Worm (Caenorhabditis elegans) whole organism, L2 larva: Measurements from ENCODE around the gene gst-34.

ENCODE experiments used
- C34F6.9 ChIP-seq: fragments of 150-350 bp; optimal IDR thresholded peaks from 2 replicates; lab custom pipeline; 2014; ENCODE audit warnings: missing biosample characterization, missing genetic modification characterization
- F13H6.1 ChIP-seq: sonication (generic microtip); optimal IDR thresholded peaks from 2 replicates; lab custom pipeline; 2016; ENCODE audit warnings: missing genetic modification characterization, missing compliant biosample characterization
- R02D3.7 ChIP-seq: fragments of 150-350 bp; optimal IDR thresholded peaks from 2 replicates; lab custom pipeline; 2014; ENCODE audit warnings: missing biosample characterization, missing genetic modification characterization
- Y55F3AM.14 ChIP-seq: fragments of 200-800 bp; sonication (Bioruptor generic); optimal IDR thresholded peaks from 2 replicates; lab custom pipeline; 2018; ENCODE audit warnings: mild to moderate bottlenecking, missing genetic modification characterization, missing compliant biosample characterization
- ZK546.5 ChIP-seq: sonication (generic microtip); optimal IDR thresholded peaks from 2 replicates; lab custom pipeline; 2017; ENCODE audit warnings: missing biosample characterization, missing genetic modification characterization
- alr-1 ChIP-seq: fragments of 150-350 bp; optimal IDR thresholded peaks from 2 replicates; lab custom pipeline; 2014; ENCODE audit warnings: missing biosample characterization, missing genetic modification characterization
- aly-2 ChIP-seq: fragments of 150-350 bp; optimal IDR thresholded peaks from 2 replicates; lab custom pipeline; 2014; ENCODE audit warnings: missing biosample characterization, missing genetic modification characterization
- blmp-1 ChIP-seq: sonication (generic microtip); optimal IDR thresholded peaks from 2 replicates; lab custom pipeline; 2017; ENCODE audit warnings: missing genetic modification characterization, mild to moderate bottlenecking, missing compliant biosample characterization, antibody characterized with exemption, moderate library complexity; ENCODE audit not compliant: insufficient read depth
- crh-2 ChIP-seq: sonication (generic microtip); optimal IDR thresholded peaks from 2 replicates; lab custom pipeline; 2017; ENCODE audit warnings: missing biosample characterization, missing genetic modification characterization
- egl-27 ChIP-seq: sonication (generic microtip); optimal IDR thresholded peaks from 3 replicates; lab custom pipeline; 2017; ENCODE audit warnings: missing biosample characterization, missing genetic modification reagents, missing genetic modification characterization
- elt-1 ChIP-seq: fragments of 150-350 bp; optimal IDR thresholded peaks from 2 replicates; lab custom pipeline; 2014; ENCODE audit warnings: missing biosample characterization, missing genetic modification characterization
- fos-1 ChIP-seq: fragments of 150-350 bp; optimal IDR thresholded peaks from 2 replicates; lab custom pipeline; 2014; ENCODE audit warnings: missing biosample characterization, missing genetic modification characterization
- gmeb-1 ChIP-seq: fragments of 150-350 bp; optimal IDR thresholded peaks from 2 replicates; lab custom pipeline; 2014; ENCODE audit warnings: missing biosample characterization, missing genetic modification characterization
- lin-11 ChIP-seq: fragments of 150-350 bp; sonication (generic microtip); optimal IDR thresholded peaks from 2 replicates; lab custom pipeline; 2014; ENCODE audit warnings: missing biosample characterization, missing genetic modification characterization, inconsistent platforms, mixed read lengths
- lin-13 ChIP-seq: fragments of 150-350 bp; optimal IDR thresholded peaks from 2 replicates; lab custom pipeline; 2014; ENCODE audit warnings: missing biosample characterization, missing genetic modification reagents, missing genetic modification characterization
- lsy-2 ChIP-seq, 2 experiments: fragments of 150-350 bp in 1 of 2; sonication (generic microtip) in 1 of 2; optimal IDR thresholded peaks; 2 replicates each; lab custom pipeline; 2014 to 2017; ENCODE audit warnings: missing biosample characterization in 2 of 2, missing genetic modification characterization in 2 of 2
- mab-5 ChIP-seq: fragments of 150-350 bp; optimal IDR thresholded peaks from 2 replicates; lab custom pipeline; 2014; ENCODE audit warnings: missing biosample characterization, missing genetic modification characterization
- mbf-1 ChIP-seq: sonication (generic microtip); optimal IDR thresholded peaks from 2 replicates; lab custom pipeline; 2017; ENCODE audit warnings: missing biosample characterization, missing genetic modification characterization
- mdl-1 ChIP-seq, 2 experiments: fragments of 150-350 bp in 1 of 2; sonication (generic microtip) in 1 of 2; optimal IDR thresholded peaks; 2 replicates each; lab custom pipeline; 2017; ENCODE audit warnings: missing biosample characterization in 2 of 2, missing genetic modification characterization in 2 of 2
- nhr-11 ChIP-seq: fragments of 150-350 bp; optimal IDR thresholded peaks from 2 replicates; lab custom pipeline; 2014; ENCODE audit warnings: missing biosample characterization, missing genetic modification characterization
- nhr-12 ChIP-seq: fragments of 150-350 bp; optimal IDR thresholded peaks from 2 replicates; lab custom pipeline; 2014; ENCODE audit warnings: missing biosample characterization, missing genetic modification characterization
- nhr-129 ChIP-seq: fragments of 150-350 bp; optimal IDR thresholded peaks from 2 replicates; lab custom pipeline; 2014; ENCODE audit warnings: missing biosample characterization, missing genetic modification characterization
- nhr-21 ChIP-seq: fragments of 150-350 bp; optimal IDR thresholded peaks from 2 replicates; lab custom pipeline; 2014; ENCODE audit warnings: missing biosample characterization, missing genetic modification characterization
- nhr-23 ChIP-seq: fragments of 150-350 bp; optimal IDR thresholded peaks from 2 replicates; lab custom pipeline; 2014; ENCODE audit warnings: missing biosample characterization, missing genetic modification reagents, missing genetic modification characterization
- nhr-237 ChIP-seq: fragments of 150-350 bp; optimal IDR thresholded peaks from 2 replicates; lab custom pipeline; 2014; ENCODE audit warnings: missing biosample characterization, missing genetic modification characterization
- nhr-25 ChIP-seq: fragments of 150-350 bp; sonication (generic microtip); optimal IDR thresholded peaks from 3 replicates; lab custom pipeline; 2014; ENCODE audit warnings: missing biosample characterization, missing genetic modification characterization
- nhr-6 ChIP-seq: fragments of 150-350 bp; optimal IDR thresholded peaks from 2 replicates; lab custom pipeline; 2014; ENCODE audit warnings: missing biosample characterization, missing genetic modification characterization
- nhr-77 ChIP-seq: fragments of 150-350 bp; optimal IDR thresholded peaks from 2 replicates; lab custom pipeline; 2014; ENCODE audit warnings: missing biosample characterization, missing genetic modification characterization
- peb-1 ChIP-seq: fragments of 150-350 bp; optimal IDR thresholded peaks from 2 replicates; lab custom pipeline; 2014; ENCODE audit warnings: missing biosample characterization, missing genetic modification characterization
- sem-4 ChIP-seq: fragments of 150-350 bp; optimal IDR thresholded peaks from 2 replicates; lab custom pipeline; 2014; ENCODE audit warnings: missing biosample characterization, missing genetic modification reagents, missing genetic modification characterization
- skn-1 ChIP-seq: sonication (generic microtip); optimal IDR thresholded peaks from 2 replicates; lab custom pipeline; 2017; ENCODE audit warnings: missing biosample characterization, missing genetic modification characterization
- sma-3 ChIP-seq: sonication (generic microtip); optimal IDR thresholded peaks from 2 replicates; lab custom pipeline; 2016; ENCODE audit warnings: missing genetic modification reagents, missing genetic modification characterization, missing compliant biosample characterization
- sma-9 ChIP-seq, 2 experiments: fragments of 150-350 bp in 1 of 2; sonication (generic microtip) in 1 of 2; optimal IDR thresholded peaks; 2 replicates each; lab custom pipeline; 2014 to 2016; ENCODE audit warnings: missing genetic modification characterization in 2 of 2, mild to moderate bottlenecking in 1 of 2, missing biosample characterization in 1 of 2, missing compliant biosample characterization in 1 of 2, missing genetic modification reagents in 1 of 2, moderate library complexity in 1 of 2
- snpc-4 ChIP-seq: fragments of 150-350 bp; optimal IDR thresholded peaks from 2 replicates; lab custom pipeline; 2014; ENCODE audit warnings: missing biosample characterization, missing genetic modification characterization
- unc-39 ChIP-seq: fragments of 150-350 bp; optimal IDR thresholded peaks from 2 replicates; lab custom pipeline; 2014; ENCODE audit warnings: missing biosample characterization, missing genetic modification characterization
- unc-55 ChIP-seq: fragments of 150-350 bp; sonication (generic microtip); optimal IDR thresholded peaks from 3 replicates; lab custom pipeline; 2014; ENCODE audit warnings: missing biosample characterization, missing genetic modification reagents, missing genetic modification characterization
- zag-1 ChIP-seq: fragments of 150-350 bp; optimal IDR thresholded peaks from 2 replicates; lab custom pipeline; 2014; ENCODE audit warnings: missing biosample characterization, missing genetic modification characterization
- ztf-1 ChIP-seq: fragments of 200-800 bp; sonication (Bioruptor generic); conservative IDR thresholded peaks from 2 replicates; pipeline ENCODE4 v1.3.6; 2022; ENCODE audit warnings: missing genetic modification characterization, missing compliant biosample characterization
- ztf-11 ChIP-seq: sonication (generic microtip); optimal IDR thresholded peaks from 2 replicates; lab custom pipeline; 2017; ENCODE audit warnings: missing biosample characterization, missing genetic modification characterization
- ztf-4 ChIP-seq: fragments of 150-350 bp; optimal IDR thresholded peaks from 2 replicates; lab custom pipeline; 2014; ENCODE audit warnings: missing biosample characterization, missing genetic modification characterization

The gst-34 gene

ce11 chrII:15183139-15183538 is at the start of gene gst-34:
gst-34 (minus strand) TSS chrII:15183239.
- TF ChIP-seq alr-1 (tag; lab: Kevin White, UChicago), result no peak
- TF ChIP-seq fos-1 (tag; lab: Kevin White, UChicago), result no peak
- no peak for TF ChIP-seq elt-1 (tag; lab: Kevin White, UChicago)
- TF ChIP-seq lin-13 (GFP tag; lab: Kevin White, UChicago), result no peak
- TF ChIP-seq nhr-25 (tag; lab: Kevin White, UChicago), result no peak
- no peak for TF ChIP-seq nhr-77
- no peak for TF ChIP-seq nhr-6
- TF ChIP-seq sem-4 (tag; lab: Kevin White, UChicago), result no peak
- no peak for TF ChIP-seq mab-5
- TF ChIP-seq lsy-2 (tag; optimal IDR thresholded peaks at IDR 0.05; lab: Kevin White, UChicago), result no peak
- TF ChIP-seq skn-1 (tag; lab: Kevin White, UChicago), result no peak
- no peak for TF ChIP-seq ztf-1
- TF ChIP-seq mbf-1 (tag; lab: Kevin White, UChicago), result no peak
- TF ChIP-seq gmeb-1 (tag; lab: Kevin White, UChicago), result no peak

ce11 chrII:15232705-15233104 is 49.7 kb upstream of the gst-34 start, which contains the start of gene Y46E12BL.2:
Y46E12BL.2 (plus strand) TSS chrII:15232947.
- TF ChIP-seq egl-27 (no peak), gmeb-1 (tag; lab: Kevin White, UChicago) (peak; percentile 91), aly-2 (tag; lab: Kevin White, UChicago) (no peak), ztf-4 (tag; lab: Kevin White, UChicago) (peak; percentile 13), sma-3 (GFP tag; lab: Kevin White, UChicago) (peak; percentile 64), mab-5 (peak; percentile 66), nhr-237 (no peak), nhr-25 (tag; lab: Kevin White, UChicago) (peak; percentile 65), mdl-1 (tag; optimal IDR thresholded peaks at IDR 0.05; lab: Kevin White, UChicago) (no peak), R02D3.7 (tag; lab: Kevin White, UChicago) (no peak), zag-1 (tag; lab: Kevin White, UChicago) (no peak), C34F6.9 (tag; lab: Kevin White, UChicago) (peak; percentile 79), Y55F3AM.14 (no peak), nhr-129 (tag; lab: Kevin White, UChicago) (peak; percentile 59), unc-39 (tag; lab: Kevin White, UChicago) (no peak), lin-11 (tag; lab: Kevin White, UChicago) (peak; percentile 55), snpc-4 (tag; lab: Kevin White, UChicago) (peak; percentile 41), nhr-23 (tag; lab: Kevin White, UChicago) (no peak), ZK546.5 (tag; lab: Kevin White, UChicago) (peak; percentile 10), nhr-6 (no peak), nhr-12 (tag; lab: Kevin White, UChicago) (no peak), crh-2 (peak; percentile 83), unc-55 (peak; percentile 82), lsy-2 (tag; optimal IDR thresholded peaks at IDR 0.05; lab: Kevin White, UChicago) (peak; percentile 49 to 88), blmp-1 (no peak), nhr-11 (tag; lab: Kevin White, UChicago) (no peak), sem-4 (tag; lab: Kevin White, UChicago) (peak; percentile 40), peb-1 (no peak), F13H6.1 (peak; percentile 67), mbf-1 (tag; lab: Kevin White, UChicago) (no peak), lin-13 (GFP tag; lab: Kevin White, UChicago) (peak; percentile 74), fos-1 (tag; lab: Kevin White, UChicago) (peak; percentile 5), skn-1 (tag; lab: Kevin White, UChicago) (no peak), sma-9 (GFP tag; optimal IDR thresholded peaks at IDR 0.05; lab: Kevin White, UChicago) (peak; percentile 80), sma-9 (tag; optimal IDR thresholded peaks at IDR 0.05; lab: Kevin White, UChicago) (no peak), nhr-77 (no peak)

ce11 chrII:15229785-15230393 is 46.9 kb upstream of the gst-34 start, which contains the start of gene spsb-2:
spsb-2 (plus strand) TSS chrII:15230343.
- TF ChIP-seq nhr-21 (tag; lab: Kevin White, UChicago) (no peak), peb-1 (no peak), sma-3 (GFP tag; lab: Kevin White, UChicago) (no peak), ztf-11 (no peak)
